Worm (Caenorhabditis elegans) whole organism, L4 larva: ENCODE data around the gene C41C4.9.

Source experiments
- F10B5.3 ChIP-seq: sonication (generic microtip); optimal IDR thresholded peaks from 2 replicates; lab custom pipeline; 2016; ENCODE audit warnings: mild to moderate bottlenecking, missing genetic modification characterization, missing compliant biosample characterization
- F37D6.2 ChIP-seq: sonication (generic microtip); optimal IDR thresholded peaks from 2 replicates; lab custom pipeline; 2016; ENCODE audit warnings: mild to moderate bottlenecking, missing genetic modification characterization, missing compliant biosample characterization
- F49E8.2 ChIP-seq: sonication (generic microtip); optimal IDR thresholded peaks from 2 replicates; lab custom pipeline; 2016; ENCODE audit warnings: missing compliant biosample characterization, mild to moderate bottlenecking, missing genetic modification characterization, borderline replicate concordance
- T26A8.4 ChIP-seq: fragments of 200-800 bp; sonication (Bioruptor generic); IDR thresholded peaks from 2 replicates; pipeline ENCODE4 v1.3.6; 2022; ENCODE audit warnings: missing genetic modification characterization, missing compliant biosample characterization
- Y105C5A.15 ChIP-seq: fragments of 200-800 bp; sonication (Bioruptor generic); IDR thresholded peaks from 2 replicates; pipeline ENCODE4 v1.3.6; 2022; ENCODE audit warnings: missing genetic modification characterization, missing compliant biosample characterization
- aly-2 ChIP-seq: sonication (generic microtip); optimal IDR thresholded peaks from 2 replicates; lab custom pipeline; 2018; ENCODE audit warnings: missing biosample characterization, missing genetic modification characterization
- ama-1 ChIP-seq: fragments of 150-350 bp; optimal IDR thresholded peaks from 2 replicates; lab custom pipeline; 2014; ENCODE audit warnings: inconsistent platforms, mixed read lengths
- arid-1 ChIP-seq: fragments of 200-800 bp; sonication (Bioruptor generic); conservative IDR thresholded peaks from 2 replicates; pipeline ENCODE4 v1.3.6; 2022; ENCODE audit warnings: missing genetic modification reagents, missing genetic modification characterization, missing compliant biosample characterization
- ces-1 ChIP-seq: fragments of 150-350 bp; sonication (generic microtip); optimal IDR thresholded peaks from 4 replicates; lab custom pipeline; 2014; ENCODE audit warnings: missing biosample characterization, missing genetic modification reagents, missing genetic modification characterization
- cey-2 ChIP-seq: sonication (generic microtip); optimal IDR thresholded peaks from 3 replicates; lab custom pipeline; 2017; ENCODE audit warnings: missing genetic modification characterization, mild to moderate bottlenecking, missing compliant biosample characterization, antibody characterized with exemption, borderline replicate concordance; ENCODE audit not compliant: insufficient read depth
- ctbp-1 ChIP-seq: fragments of 200-800 bp; sonication (Bioruptor generic); IDR thresholded peaks from 2 replicates; pipeline ENCODE4 v1.3.6; 2022; ENCODE audit warnings: missing genetic modification reagents, missing genetic modification characterization, missing compliant biosample characterization
- daf-12 ChIP-seq: fragments of 150-350 bp; optimal IDR thresholded peaks from 2 replicates; lab custom pipeline; 2014; ENCODE audit warnings: missing biosample characterization, missing genetic modification reagents, missing genetic modification characterization
- daf-16 ChIP-seq, 3 experiments: sonication (generic microtip); optimal IDR thresholded peaks; 2 replicates each; lab custom pipeline; 2016 to 2017; ENCODE audit warnings: missing genetic modification characterization in 3 of 3, missing genetic modification reagents in 3 of 3, mild to moderate bottlenecking in 2 of 3, missing compliant biosample characterization in 2 of 3, missing biosample characterization in 1 of 3, moderate library complexity in 1 of 3
- daf-19 ChIP-seq: fragments of 200-800 bp; sonication (Bioruptor generic); conservative IDR thresholded peaks from 2 replicates; pipeline ENCODE4 v1.3.6; 2022; ENCODE audit warnings: missing genetic modification characterization, missing compliant biosample characterization
- dmd-6 ChIP-seq: fragments of 200-800 bp; sonication (Bioruptor generic); IDR thresholded peaks from 2 replicates; pipeline ENCODE4 v1.3.6; 2022; ENCODE audit warnings: missing genetic modification reagents, missing genetic modification characterization, missing compliant biosample characterization
- dmd-8 ChIP-seq: fragments of 200-800 bp; sonication (Bioruptor generic); IDR thresholded peaks from 2 replicates; pipeline ENCODE4 v1.3.6; 2022; ENCODE audit warnings: missing genetic modification characterization, missing compliant biosample characterization
- egl-43 ChIP-seq: fragments of 200-800 bp; sonication (Bioruptor generic); IDR thresholded peaks from 2 replicates; pipeline ENCODE4 v1.3.6; 2022; ENCODE audit warnings: missing genetic modification reagents, missing genetic modification characterization, missing compliant biosample characterization
- fos-1 ChIP-seq: fragments of 150-350 bp; optimal IDR thresholded peaks from 2 replicates; lab custom pipeline; 2014; ENCODE audit warnings: missing biosample characterization, missing genetic modification characterization
- gei-8 ChIP-seq: fragments of 200-800 bp; sonication (Bioruptor generic); optimal IDR thresholded peaks from 2 replicates; lab custom pipeline; 2018; ENCODE audit warnings: mild to moderate bottlenecking, missing genetic modification characterization, missing compliant biosample characterization
- hif-1 ChIP-seq, 2 experiments: sonication (generic microtip); optimal IDR thresholded peaks; 2 replicates each; lab custom pipeline; 2016 to 2017; ENCODE audit warnings: missing compliant biosample characterization in 2 of 2, missing genetic modification characterization in 2 of 2, missing genetic modification reagents in 2 of 2, missing genotype in 2 of 2, mild to moderate bottlenecking in 1 of 2
- hlh-11 ChIP-seq: fragments of 200-800 bp; sonication (Bioruptor generic); optimal IDR thresholded peaks from 2 replicates; lab custom pipeline; 2018; ENCODE audit warnings: mild to moderate bottlenecking, missing genetic modification characterization, missing compliant biosample characterization
- hmg-1.1 ChIP-seq: fragments of 200-800 bp; sonication (Bioruptor generic); IDR thresholded peaks from 2 replicates; pipeline ENCODE4 v1.3.6; 2022; ENCODE audit warnings: missing genetic modification reagents, missing genetic modification characterization, missing compliant biosample characterization
- lim-7 ChIP-seq: fragments of 200-800 bp; sonication (Bioruptor generic); IDR thresholded peaks from 2 replicates; pipeline ENCODE4 v1.3.6; 2022; ENCODE audit warnings: missing genetic modification characterization, missing compliant biosample characterization
- lin-13 ChIP-seq: fragments of 150-350 bp; optimal IDR thresholded peaks from 2 replicates; lab custom pipeline; 2014; ENCODE audit warnings: missing biosample characterization, missing genetic modification reagents, missing genetic modification characterization
- lir-3 ChIP-seq: sonication (generic microtip); optimal IDR thresholded peaks from 2 replicates; lab custom pipeline; 2016; ENCODE audit warnings: mild to moderate bottlenecking, missing genetic modification characterization, missing compliant biosample characterization
- lsy-2 ChIP-seq, 2 experiments: fragments of 150-350 bp in 1 of 2; sonication (generic microtip) in 1 of 2; optimal IDR thresholded peaks; 2 replicates each; lab custom pipeline; 2014 to 2017; ENCODE audit warnings: missing biosample characterization in 2 of 2, missing genetic modification characterization in 2 of 2
- madf-5 ChIP-seq, 2 experiments: fragments of 200-800 bp; sonication (Bioruptor generic); IDR thresholded peaks; 2 replicates each; pipeline ENCODE4 v1.3.6; 2022; ENCODE audit warnings: missing compliant biosample characterization in 2 of 2, missing genetic modification characterization in 2 of 2
- madf-9 ChIP-seq: fragments of 200-800 bp; sonication (Bioruptor generic); conservative IDR thresholded peaks from 2 replicates; pipeline ENCODE4 v1.3.6; 2022; ENCODE audit warnings: missing genetic modification reagents, missing genetic modification characterization, missing compliant biosample characterization
- mdt-29 ChIP-seq: fragments of 200-800 bp; sonication (Bioruptor generic); IDR thresholded peaks from 2 replicates; pipeline ENCODE4 v1.3.6; 2022; ENCODE audit warnings: missing genetic modification reagents, missing genetic modification characterization, missing compliant biosample characterization
- mep-1 ChIP-seq: fragments of 150-350 bp; sonication (generic microtip); optimal IDR thresholded peaks from 3 replicates; lab custom pipeline; 2014; ENCODE audit warnings: missing biosample characterization, missing genetic modification characterization
- mes-2 ChIP-seq: sonication (generic microtip); optimal IDR thresholded peaks from 2 replicates; lab custom pipeline; 2016; ENCODE audit warnings: missing genotype, mild to moderate bottlenecking, missing genetic modification characterization, missing compliant biosample characterization; ENCODE audit not compliant: poor library complexity, severe bottlenecking
- mxl-3 ChIP-seq: fragments of 200-800 bp; sonication (Bioruptor generic); optimal IDR thresholded peaks from 2 replicates; lab custom pipeline; 2018; ENCODE audit warnings: mild to moderate bottlenecking, missing genetic modification characterization, missing compliant biosample characterization
- nhr-102 ChIP-seq: sonication (generic microtip); optimal IDR thresholded peaks from 2 replicates; lab custom pipeline; 2016; ENCODE audit warnings: mild to moderate bottlenecking, missing genetic modification characterization, moderate library complexity, missing compliant biosample characterization
- nhr-11 ChIP-seq: fragments of 150-350 bp; optimal IDR thresholded peaks from 2 replicates; lab custom pipeline; 2014; ENCODE audit warnings: missing biosample characterization, missing genetic modification characterization
- nhr-237 ChIP-seq: sonication (generic microtip); optimal IDR thresholded peaks from 2 replicates; lab custom pipeline; 2017; ENCODE audit warnings: missing biosample characterization, missing genetic modification characterization
- nhr-42 ChIP-seq: fragments of 200-800 bp; sonication (Bioruptor generic); IDR thresholded peaks from 2 replicates; pipeline ENCODE4 v1.3.6; 2022; ENCODE audit warnings: missing genetic modification characterization, missing compliant biosample characterization
- nhr-48 ChIP-seq: sonication (generic microtip); optimal IDR thresholded peaks from 2 replicates; lab custom pipeline; 2016; ENCODE audit warnings: mild to moderate bottlenecking, missing genetic modification characterization, missing compliant biosample characterization
- pha-4 ChIP-seq, 2 experiments: fragments of 150-350 bp in 1 of 2; fragments of 200-800 bp in 1 of 2; sonication (Bioruptor generic) in 1 of 2; IDR thresholded peaks in 1 of 2; optimal IDR thresholded peaks in 1 of 2; 2 replicates each; pipeline versions ENCODE4 v1.3.6 to Lab custom; 2014 to 2022; ENCODE audit warnings: missing genetic modification characterization in 2 of 2, missing genetic modification reagents in 2 of 2, missing biosample characterization in 1 of 2, missing compliant biosample characterization in 1 of 2
- sdz-12 ChIP-seq: fragments of 200-800 bp; sonication (Bioruptor generic); optimal IDR thresholded peaks from 2 replicates; lab custom pipeline; 2018; ENCODE audit warnings: mild to moderate bottlenecking, missing genetic modification characterization, missing compliant biosample characterization
- set-16 ChIP-seq: fragments of 200-800 bp; sonication (Bioruptor generic); IDR thresholded peaks from 2 replicates; pipeline ENCODE4 v1.3.6; 2022; ENCODE audit warnings: missing genetic modification reagents, missing genetic modification characterization, missing compliant biosample characterization
- snpc-4 ChIP-seq: fragments of 150-350 bp; optimal IDR thresholded peaks from 2 replicates; lab custom pipeline; 2014; ENCODE audit warnings: missing biosample characterization, missing genetic modification characterization
- spr-3 ChIP-seq: fragments of 200-800 bp; sonication (Bioruptor generic); optimal IDR thresholded peaks from 2 replicates; lab custom pipeline; 2018; ENCODE audit warnings: mild to moderate bottlenecking, missing genetic modification characterization, missing compliant biosample characterization
- tag-97 ChIP-seq: fragments of 200-800 bp; sonication (Bioruptor generic); IDR thresholded peaks from 2 replicates; pipeline ENCODE4 v1.3.6; 2022; ENCODE audit warnings: missing genetic modification characterization, missing compliant biosample characterization
- unc-62 ChIP-seq, 3 experiments: fragments of 150-350 bp in 1 of 3; sonication (generic microtip); optimal IDR thresholded peaks in 2 of 3; peaks in 1 of 3; 1 replicate in 1 of 3; 2 replicates in 2 of 3; lab custom pipeline; 2014 to 2017; ENCODE audit warnings: missing biosample characterization in 3 of 3, missing genetic modification characterization in 3 of 3, missing genetic modification reagents in 3 of 3, missing genotype in 1 of 3
- vab-7 ChIP-seq: fragments of 200-800 bp; sonication (Bioruptor generic); IDR thresholded peaks from 2 replicates; pipeline ENCODE4 v1.3.6; 2022; ENCODE audit warnings: missing genetic modification reagents, missing genetic modification characterization, missing compliant biosample characterization
- zfp-2 ChIP-seq: sonication (generic microtip); optimal IDR thresholded peaks from 2 replicates; lab custom pipeline; 2016; ENCODE audit warnings: mild to moderate bottlenecking, missing genetic modification characterization, missing compliant biosample characterization
- zip-2 ChIP-seq: fragments of 150-350 bp; optimal IDR thresholded peaks from 2 replicates; lab custom pipeline; 2014; ENCODE audit warnings: missing biosample characterization, missing genetic modification characterization

C41C4.9 gene

DNA sequence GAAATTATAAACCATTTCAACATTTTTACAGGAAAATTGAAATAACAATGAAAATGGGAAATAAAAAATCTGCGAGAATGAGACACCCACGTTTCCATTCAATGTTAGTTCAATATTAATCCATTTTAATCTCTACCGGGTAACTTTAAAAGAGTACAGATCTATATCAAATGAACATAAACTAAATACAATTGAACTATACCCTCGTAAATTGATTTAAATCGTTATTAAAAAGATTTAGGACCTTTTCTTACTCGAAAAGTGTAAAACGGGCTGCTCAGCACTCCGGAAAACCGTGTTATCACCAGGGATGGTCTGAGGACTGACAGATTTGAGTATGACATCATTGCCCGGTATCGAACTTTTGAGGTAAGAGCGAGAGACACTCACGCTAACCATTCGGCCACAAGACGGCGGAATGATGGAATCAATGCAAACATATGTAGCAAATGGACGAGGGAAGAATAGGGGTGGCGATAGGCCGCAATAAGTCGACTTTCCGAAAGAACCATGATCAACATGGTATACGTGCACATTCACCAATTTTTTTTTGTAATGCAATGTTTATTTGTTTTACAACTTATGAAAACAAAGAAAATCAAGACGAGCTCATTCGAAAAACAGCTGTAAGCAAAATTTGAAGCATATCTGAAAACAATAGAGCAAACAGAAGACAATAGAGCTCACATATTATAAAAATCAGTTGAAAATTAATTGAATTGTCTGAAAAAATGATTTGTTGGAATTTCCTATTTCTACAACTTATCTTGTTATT lies at the start of gene C41C4.9, which contains the start of gene chst-1:
TSS of gene C41C4.9 (plus strand) at position 725 of the 775 bp plus-strand sequence.
TSS of gene chst-1 (minus strand) at position 51 of the 775 bp plus-strand sequence.
- TF ChIP-seq dmd-8 (GFP tag; lab: Robert Waterston, UW) (peak; percentile 99), nhr-237 (tag; lab: Kevin White, UChicago) (no peak), tag-97 (no peak), nhr-102 (peak; percentile 84), T26A8.4 (GFP tag; lab: Robert Waterston, UW) (peak; percentile 91), hmg-1.1 (GFP tag; lab: Robert Waterston, UW) (peak; percentile 76), daf-12 (no peak), F37D6.2 (peak; percentile 33), lin-13 (GFP tag; lab: Kevin White, UChicago) (peak; percentile 40), Y105C5A.15 (GFP tag; lab: Robert Waterston, UW) (peak; percentile 95), hif-1 (tag; optimal IDR thresholded peaks at IDR 0.05; lab: Kevin White, UChicago) (no peak), lim-7 (GFP tag; lab: Robert Waterston, UW) (peak; percentile 98; the same call in 1 of the 2 replicates), ces-1 (GFP tag; lab: Kevin White, UChicago) (no peak), sdz-12 (GFP tag; lab: Kevin White, UChicago) (peak; percentile 77), aly-2 (peak; percentile 79), set-16 (GFP tag; lab: Robert Waterston, UW) (no peak), ama-1 (lab: Kevin White, UChicago) (no peak), lsy-2 (tag; optimal IDR thresholded peaks at IDR 0.05; lab: Kevin White, UChicago) (peak in 1 of 2 experiments; percentile 59), gei-8 (GFP tag; lab: Kevin White, UChicago) (peak; percentile 90), lir-3 (peak; percentile 82), snpc-4 (tag; lab: Kevin White, UChicago) (peak; percentile 3), mxl-3 (GFP tag; lab: Kevin White, UChicago) (peak; percentile 82), madf-5 (GFP tag; IDR thresholded peaks at IDR 0.05; lab: Robert Waterston, UW) (peak; percentile 89 to 91; a peak in 3 of 4 replicates), F10B5.3 (peak; percentile 48), zip-2 (tag; lab: Kevin White, UChicago) (no peak), daf-19 (GFP tag; lab: Robert Waterston, UW) (peak; percentile 87), arid-1 (peak; percentile 91), zfp-2 (tag; lab: Kevin White, UChicago) (peak; percentile 49), dmd-6 (GFP tag; lab: Robert Waterston, UW) (peak; percentile 67), nhr-48 (tag; lab: Kevin White, UChicago) (peak; percentile 56), hlh-11 (tag; lab: Kevin White, UChicago) (peak; percentile 74), ctbp-1 (peak; percentile 83), mep-1 (tag; lab: Kevin White, UChicago) (peak; percentile 78), madf-9 (GFP tag; lab: Robert Waterston, UW) (peak; percentile 90), nhr-42 (GFP tag; lab: Robert Waterston, UW) (no peak; the same call in none of the 2 replicates), unc-62 (GFP tag; optimal IDR thresholded peaks at IDR 0.05 in 1 of 2; lab: Kevin White, UChicago) (peak in 1 of 2 experiments; percentile 89), unc-62 (tag; optimal IDR thresholded peaks at IDR 0.05; lab: Kevin White, UChicago) (no peak), mdt-29 (GFP tag; lab: Robert Waterston, UW) (peak; percentile 76; the same call in 1 of the 2 replicates), F49E8.2 (tag; lab: Kevin White, UChicago) (peak; percentile 65), vab-7 (GFP tag; lab: Robert Waterston, UW) (peak; percentile 94), egl-43 (no peak; the same call in 1 of the 2 replicates), nhr-11 (tag; lab: Kevin White, UChicago) (no peak), spr-3 (GFP tag; lab: Kevin White, UChicago) (peak; percentile 86), fos-1 (no peak), pha-4 (GFP tag; IDR thresholded peaks at IDR 0.05; lab: Robert Waterston, UW) (peak; percentile 87), pha-4 (tag; optimal IDR thresholded peaks at IDR 0.05; lab: Kevin White, UChicago) (no peak), cey-2 (tag; lab: Kevin White, UChicago) (no peak), mes-2 (peak; percentile 91), daf-16 (GFP tag; optimal IDR thresholded peaks at IDR 0.05; lab: Kevin White, UChicago) (peak; percentile 77 to 84), daf-16 (tag; optimal IDR thresholded peaks at IDR 0.05; lab: Kevin White, UChicago) (peak; percentile 69)
